Worm (Caenorhabditis elegans) whole organism, dauer: ENCODE measurements around the gene C44C10.11.

Experiments
- unc-62 ChIP-seq: sonication (generic microtip); optimal IDR thresholded peaks from 2 replicates; lab custom pipeline; 2017; ENCODE audit warnings: missing biosample characterization, missing genetic modification reagents, missing genetic modification characterization

C44C10.11 gene

DNA sequence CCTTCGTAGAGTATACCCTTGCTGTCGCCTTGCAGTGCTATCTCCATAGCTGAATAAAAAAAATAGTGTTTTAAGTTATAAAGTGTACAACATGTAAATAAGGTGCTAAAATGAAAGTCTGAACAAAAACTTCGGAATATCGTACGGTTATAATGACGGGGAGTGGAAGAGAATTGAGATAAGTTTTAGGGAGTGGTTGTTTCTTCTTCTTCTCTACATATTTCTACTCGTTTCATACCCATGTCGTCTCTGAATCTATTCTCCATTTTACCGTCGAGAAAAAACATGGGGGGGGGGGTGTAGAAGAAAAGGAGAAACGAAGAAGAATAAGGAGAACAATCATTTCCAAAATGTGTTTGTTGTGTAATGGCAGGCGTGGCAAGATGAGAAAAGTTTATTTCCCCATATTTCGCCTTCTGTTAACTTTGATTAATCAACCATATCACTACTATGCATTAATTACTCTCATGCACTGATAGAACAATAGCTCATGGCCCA, 6.4 kb upstream of the C44C10.11 start, which contains the start of gene C44C10.9:
TSS of gene C44C10.9 (minus strand) at position 51 of the 498 bp plus-strand sequence.
- TF ChIP-seq unc-62 (GFP tag; lab: Kevin White, UChicago): no peak

- TF ChIP-seq unc-62 (GFP tag; lab: Kevin White, UChicago): no peak
Measured at ce11 chrX:11712230-11712853, 2.2 kb upstream of the C44C10.11 start, which contains the start of gene col-180. TSS of gene col-180 (minus strand) at chrX:11712280.

DNA sequence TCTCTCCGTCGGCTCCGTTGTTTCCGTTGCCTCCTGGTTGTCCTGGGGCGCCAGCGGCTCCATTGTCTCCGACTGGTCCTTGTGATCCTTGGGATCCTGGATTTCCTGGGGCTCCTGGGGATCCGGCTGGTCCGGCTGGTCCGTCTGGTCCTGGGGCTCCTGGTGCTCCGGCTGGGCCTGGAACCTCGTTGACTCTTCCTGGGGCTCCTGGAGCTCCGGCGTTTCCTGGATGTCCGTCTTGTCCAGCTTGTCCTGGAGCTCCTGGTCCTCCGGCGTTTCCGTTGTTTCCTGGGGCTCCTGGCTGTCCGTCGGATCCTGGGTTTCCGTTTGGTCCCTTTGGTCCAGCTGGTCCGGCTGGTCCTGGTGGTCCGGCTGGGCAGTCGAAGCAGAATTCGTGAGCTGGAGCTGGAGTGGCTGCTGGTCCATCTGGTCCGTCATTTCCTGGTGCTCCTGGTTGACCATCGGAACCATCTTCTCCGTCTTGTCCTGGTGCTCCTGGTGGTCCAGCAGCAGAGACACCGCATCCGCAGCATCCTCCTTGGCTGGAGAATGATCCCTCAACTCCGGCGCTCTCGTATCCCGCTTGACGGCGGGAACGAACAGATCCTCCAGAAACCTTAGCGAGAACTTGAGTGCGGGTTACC, 1.4 kb upstream of the C44C10.11 start:
- TF ChIP-seq unc-62 (GFP tag; lab: Kevin White, UChicago): no peak

DNA sequence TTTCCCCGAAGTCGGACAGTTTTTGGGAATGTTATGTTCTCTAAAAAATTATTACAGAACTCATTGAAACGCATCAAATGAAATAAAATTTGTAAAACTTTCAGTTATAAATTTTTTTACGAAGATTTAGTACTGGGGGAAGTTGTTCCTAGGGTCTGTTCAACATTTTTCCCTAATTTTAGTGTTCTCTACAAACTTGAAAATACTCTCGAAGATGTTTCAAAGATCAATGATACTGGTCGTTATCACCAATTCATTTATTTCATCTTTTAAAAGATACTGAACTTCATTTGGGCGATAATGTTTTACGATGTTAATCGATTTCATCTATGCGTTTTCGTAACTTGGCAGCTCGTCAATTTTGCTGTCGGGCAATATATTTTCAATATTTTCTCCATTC, 7.9 kb downstream of the C44C10.11 start, which contains the start of gene C44C10.3:
TSS of gene C44C10.3 (plus strand) at position 301 of the 400 bp plus-strand sequence.
- no peak for TF ChIP-seq unc-62 (GFP tag; lab: Kevin White, UChicago)

ce11 chrX:11700263-11700662, 9.9 kb downstream of the C44C10.11 start, which contains the start of gene C44C10.15:
TSS of gene C44C10.15 (minus strand) at chrX:11700363.
- TF ChIP-seq unc-62 (GFP tag; lab: Kevin White, UChicago): no peak

DNA sequence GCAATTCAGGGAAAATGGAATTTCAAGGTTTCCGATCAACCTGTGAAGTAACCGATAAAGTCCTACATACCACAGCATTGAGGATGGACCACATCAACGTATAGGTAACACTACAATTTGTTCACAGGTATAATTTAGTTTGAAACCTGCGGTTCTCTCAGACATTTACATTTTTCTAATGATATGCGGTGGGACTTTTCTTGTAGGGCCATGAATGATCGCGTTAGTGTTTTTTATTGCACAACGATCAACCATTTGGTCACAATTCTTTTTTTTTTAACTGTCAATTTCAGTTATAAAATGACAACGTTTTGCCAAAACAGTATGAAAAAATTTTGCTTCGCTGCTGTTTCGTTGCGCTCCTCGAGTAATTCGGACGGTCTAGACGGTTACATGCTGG, 13.4 kb downstream of the C44C10.11 start, which contains the start of gene C44C10.12:
TSS of gene C44C10.12 (plus strand) at position 301 of the 400 bp plus-strand sequence.
- no peak for TF ChIP-seq unc-62 (GFP tag; lab: Kevin White, UChicago)

DNA sequence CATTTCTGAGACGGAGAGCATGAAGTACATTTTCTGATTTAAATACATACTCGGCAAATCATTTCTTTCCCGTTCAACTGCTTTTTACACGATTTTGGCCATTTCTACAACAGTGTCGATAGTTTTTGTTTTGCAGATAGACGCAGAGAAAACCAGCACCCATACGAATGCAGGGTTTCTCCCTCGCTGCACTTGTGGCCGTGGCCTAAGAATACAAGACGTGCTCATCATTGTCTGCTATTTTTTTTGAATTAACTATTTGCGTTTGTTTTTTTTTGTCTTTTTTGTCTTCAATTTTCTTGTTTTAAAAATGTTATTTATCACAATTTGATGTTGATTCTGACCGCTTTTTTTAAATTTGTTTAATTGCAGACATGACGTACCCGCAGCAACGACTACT, 17.1 kb downstream of the C44C10.11 start, which contains the start of gene smcl-1:
TSS of gene smcl-1 (plus strand) at position 373 of the 400 bp plus-strand sequence.
- TF ChIP-seq unc-62 (GFP tag; lab: Kevin White, UChicago): no peak

DNA sequence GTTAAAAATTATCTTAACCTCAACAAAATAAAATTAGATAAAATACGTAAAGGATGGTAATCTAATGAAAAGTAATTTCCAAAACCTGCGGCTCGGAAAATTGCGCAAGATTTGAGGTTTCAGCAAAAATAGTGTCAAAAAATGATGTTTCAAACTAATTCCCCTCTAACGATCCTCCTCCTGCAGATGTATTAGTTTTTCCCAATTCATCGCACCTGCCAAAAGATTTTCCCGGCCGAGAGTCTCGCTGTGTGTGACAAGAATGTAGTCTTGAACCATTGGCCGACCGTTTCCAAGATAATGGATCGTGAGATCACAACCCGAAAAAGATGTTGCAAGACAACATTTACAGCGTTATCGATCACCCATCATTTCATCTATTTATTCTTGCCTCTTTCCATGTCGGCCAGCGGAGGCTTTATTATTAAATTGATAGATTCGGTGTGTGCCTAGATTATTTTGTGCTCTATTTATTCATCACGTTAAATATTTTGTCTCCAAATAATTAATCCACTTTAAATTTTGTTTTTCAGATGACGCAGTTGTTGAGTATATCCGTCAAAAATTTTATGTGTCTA, 20.0 kb downstream of the C44C10.11 start, which contains the start of the genes C44C10.10 and C44C10.5:
TSS of gene C44C10.10 (plus strand) at position 301 of the 578 bp plus-strand sequence.
TSS of gene C44C10.5 (plus strand) at position 528 of the 578 bp plus-strand sequence.
- no peak for TF ChIP-seq unc-62 (GFP tag; lab: Kevin White, UChicago)

- TF ChIP-seq unc-62 (GFP tag; lab: Kevin White, UChicago): no peak
Measured at ce11 chrX:11687836-11688319, 22.3 kb downstream of the C44C10.11 start, which contains the start of gene C44C10.7. TSS of gene C44C10.7 (minus strand) at chrX:11688269.

DNA sequence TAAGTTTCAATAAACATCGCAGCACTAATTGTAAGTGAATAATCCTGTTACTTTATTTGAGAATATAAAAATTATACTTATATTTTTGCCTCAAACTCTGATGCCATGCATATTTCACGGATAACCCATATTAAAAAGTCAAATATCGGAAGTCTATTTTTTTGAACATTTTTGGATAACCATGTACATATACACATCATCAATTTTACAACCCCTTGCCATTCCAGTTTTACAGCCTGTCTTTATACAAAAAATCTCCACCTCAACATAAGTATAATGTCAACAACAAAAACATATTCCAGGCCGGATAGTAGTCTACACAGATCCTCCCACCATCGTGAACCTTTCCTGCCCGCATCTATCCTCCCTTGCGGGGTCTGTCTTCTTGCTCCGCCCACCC, 25.9 kb downstream of the C44C10.11 start, which contains the start of gene hnd-1:
TSS of gene hnd-1 (plus strand) at position 301 of the 400 bp plus-strand sequence.
- no peak for TF ChIP-seq unc-62 (GFP tag; lab: Kevin White, UChicago)

DNA sequence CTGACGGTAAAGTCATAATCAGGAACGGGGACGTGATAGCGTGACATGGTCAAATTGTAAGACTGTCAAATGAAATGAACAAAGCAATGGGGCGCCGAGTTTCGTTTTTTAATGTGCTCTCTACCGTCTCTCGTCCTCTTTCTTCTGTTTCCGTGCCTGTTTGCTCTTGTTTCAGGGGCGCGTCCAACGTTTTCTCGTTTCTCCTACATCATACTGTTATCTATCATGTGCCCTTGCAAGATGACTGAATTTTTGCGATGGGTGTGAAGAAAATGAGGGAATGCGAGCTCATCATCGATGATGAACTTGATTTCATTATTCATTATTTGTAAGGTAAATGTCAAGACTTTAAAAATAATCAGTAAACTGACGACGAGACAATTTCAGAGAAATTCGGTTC, 29.3 kb downstream of the C44C10.11 start, which contains the start of gene T04F8.7:
TSS of gene T04F8.7 (minus strand) at position 130 of the 400 bp plus-strand sequence.
- no peak for TF ChIP-seq unc-62 (GFP tag; lab: Kevin White, UChicago)

ce11 chrX:11679211-11679977, 30.7 kb downstream of the C44C10.11 start:
- no peak for TF ChIP-seq unc-62 (GFP tag; lab: Kevin White, UChicago)

- TF ChIP-seq unc-62 (GFP tag; lab: Kevin White, UChicago): no peak
Measured at ce11 chrX:11675573-11675972, 34.6 kb downstream of the C44C10.11 start.

DNA sequence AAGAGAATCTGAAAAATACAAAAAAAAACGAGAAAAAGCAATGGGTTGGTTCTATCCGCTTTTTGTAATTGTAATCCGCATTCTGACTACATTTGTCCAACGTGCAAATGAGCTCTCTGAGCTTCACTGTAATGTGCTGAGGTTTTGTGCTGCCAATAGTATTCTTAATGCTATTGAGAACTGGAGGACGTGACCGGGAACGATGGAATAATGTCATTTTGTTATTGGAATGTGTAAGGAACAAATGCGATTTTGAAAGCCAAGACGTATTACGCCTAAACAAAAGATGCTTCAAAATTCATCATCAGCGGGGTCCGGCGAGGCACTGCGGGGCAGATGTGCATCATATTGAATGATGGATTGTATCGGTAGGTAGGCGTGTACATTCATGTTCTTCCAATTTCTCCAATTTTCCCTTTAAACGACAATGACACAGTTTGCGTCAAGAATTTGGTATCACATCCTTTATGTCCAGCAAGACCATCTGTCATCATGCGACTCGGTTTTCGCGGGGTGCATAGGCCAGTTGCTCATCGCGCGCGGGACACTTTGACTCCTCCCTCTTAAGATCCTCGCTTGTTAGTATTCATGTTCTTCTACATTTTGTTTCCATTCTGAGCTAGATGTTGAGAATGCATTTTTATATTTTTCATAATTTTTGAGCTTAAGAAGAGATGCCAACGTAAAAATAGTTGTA, 36.9 kb downstream of the C44C10.11 start:
- TF ChIP-seq unc-62 (GFP tag; lab: Kevin White, UChicago): no peak
